Worm (Caenorhabditis elegans) whole organism, young adult: ENCODE data around the gene ran-3.

Source experiments
- B0336.3 ChIP-seq: fragments of 200-800 bp; sonication (Bioruptor generic); IDR thresholded peaks from 2 replicates; pipeline ENCODE4 v1.3.6; 2022; ENCODE audit warnings: missing genetic modification characterization, missing compliant biosample characterization
- C17E4.6 ChIP-seq: fragments of 200-800 bp; sonication (Bioruptor generic); IDR thresholded peaks from 2 replicates; pipeline ENCODE4 v1.3.6; 2022; ENCODE audit warnings: missing genetic modification reagents, missing genetic modification characterization, missing compliant biosample characterization
- F10E7.11 ChIP-seq: sonication (generic microtip); optimal IDR thresholded peaks from 2 replicates; lab custom pipeline; 2017; ENCODE audit warnings: mild to moderate bottlenecking, missing genetic modification characterization, moderate library complexity, missing compliant biosample characterization
- F22D6.2 ChIP-seq: sonication (generic microtip); optimal IDR thresholded peaks from 2 replicates; lab custom pipeline; 2016; ENCODE audit warnings: mild to moderate bottlenecking, missing genetic modification characterization, missing compliant biosample characterization
- F33H1.4 ChIP-seq: fragments of 200-800 bp; sonication (Bioruptor generic); IDR thresholded peaks from 2 replicates; pipeline ENCODE4 v1.3.6; 2022; ENCODE audit warnings: missing genetic modification reagents, missing genetic modification characterization, missing compliant biosample characterization
- F52B5.7 ChIP-seq: sonication (generic microtip); optimal IDR thresholded peaks from 2 replicates; lab custom pipeline; 2016; ENCODE audit warnings: mild to moderate bottlenecking, missing genetic modification characterization, missing compliant biosample characterization
- T26A5.8 ChIP-seq: sonication (generic microtip); optimal IDR thresholded peaks from 2 replicates; lab custom pipeline; 2016; ENCODE audit warnings: missing genetic modification characterization, missing compliant biosample characterization
- Y53G8AR.9 ChIP-seq: fragments of 200-800 bp; sonication (Bioruptor generic); conservative IDR thresholded peaks from 2 replicates; pipeline ENCODE4 v1.3.6; 2022; ENCODE audit warnings: missing genetic modification reagents, missing genetic modification characterization, missing compliant biosample characterization
- Y95B8A.8 ChIP-seq: fragments of 200-800 bp; sonication (Bioruptor generic); IDR thresholded peaks from 2 replicates; pipeline ENCODE4 v1.3.6; 2022; ENCODE audit warnings: missing genetic modification reagents, missing genetic modification characterization, missing compliant biosample characterization
- aptf-3 ChIP-seq: fragments of 200-800 bp; sonication (Bioruptor generic); IDR thresholded peaks from 2 replicates; pipeline ENCODE4 v1.3.6; 2022; ENCODE audit warnings: missing genetic modification characterization, missing compliant biosample characterization
- athp-1 ChIP-seq: sonication (generic microtip); optimal IDR thresholded peaks from 2 replicates; lab custom pipeline; 2017; ENCODE audit warnings: mild to moderate bottlenecking, missing genetic modification characterization, missing compliant biosample characterization
- bed-1 ChIP-seq: fragments of 200-800 bp; sonication (Bioruptor generic); IDR thresholded peaks from 2 replicates; pipeline ENCODE4 v1.3.6; 2022; ENCODE audit warnings: missing genetic modification reagents, missing genetic modification characterization, missing compliant biosample characterization
- bed-2 ChIP-seq: fragments of 200-800 bp; sonication (Bioruptor generic); IDR thresholded peaks from 2 replicates; pipeline ENCODE4 v1.3.6; 2022; ENCODE audit warnings: missing genetic modification reagents, missing genetic modification characterization, missing compliant biosample characterization
- ccch-3 ChIP-seq: fragments of 200-800 bp; sonication (Bioruptor generic); optimal IDR thresholded peaks from 2 replicates; lab custom pipeline; 2018; ENCODE audit warnings: mild to moderate bottlenecking, missing genetic modification characterization, missing compliant biosample characterization
- cebp-1 ChIP-seq, 2 experiments: fragments of 200-800 bp in 1 of 2; sonication (Bioruptor generic) in 1 of 2; sonication (generic microtip) in 1 of 2; IDR thresholded peaks in 1 of 2; optimal IDR thresholded peaks in 1 of 2; 2 replicates each; pipeline versions ENCODE4 v1.3.6 to Lab custom; 2017 to 2022; ENCODE audit warnings: missing compliant biosample characterization in 2 of 2, missing genetic modification characterization in 2 of 2, mild to moderate bottlenecking in 1 of 2, missing genetic modification reagents in 1 of 2, moderate library complexity in 1 of 2
- ceh-27 ChIP-seq: fragments of 200-800 bp; sonication (Bioruptor generic); optimal IDR thresholded peaks from 2 replicates; lab custom pipeline; 2018; ENCODE audit warnings: mild to moderate bottlenecking, missing genetic modification characterization, moderate library complexity, missing compliant biosample characterization
- ceh-40 ChIP-seq: fragments of 200-800 bp; sonication (Bioruptor generic); IDR thresholded peaks from 2 replicates; pipeline ENCODE4 v1.3.6; 2022; ENCODE audit warnings: missing genetic modification characterization, missing compliant biosample characterization
- ceh-58 ChIP-seq: fragments of 200-800 bp; sonication (Bioruptor generic); IDR thresholded peaks from 2 replicates; pipeline ENCODE4 v1.3.6; 2022; ENCODE audit warnings: missing genetic modification characterization, missing compliant biosample characterization
- ceh-79 ChIP-seq: sonication (generic microtip); optimal IDR thresholded peaks from 2 replicates; lab custom pipeline; 2017; ENCODE audit warnings: mild to moderate bottlenecking, missing genetic modification characterization, missing compliant biosample characterization
- dpff-1 ChIP-seq: sonication (generic microtip); optimal IDR thresholded peaks from 2 replicates; lab custom pipeline; 2017; ENCODE audit warnings: mild to moderate bottlenecking, missing genetic modification characterization, missing compliant biosample characterization
- efl-1 ChIP-seq: fragments of 150-350 bp; optimal IDR thresholded peaks from 2 replicates; lab custom pipeline; 2014; ENCODE audit warnings: missing biosample characterization, missing genetic modification reagents, missing genetic modification characterization
- egl-44 ChIP-seq: fragments of 200-800 bp; sonication (Bioruptor generic); IDR thresholded peaks from 2 replicates; pipeline ENCODE4 v1.3.6; 2022; ENCODE audit warnings: missing genetic modification reagents, missing genetic modification characterization, missing compliant biosample characterization
- ekl-4 ChIP-seq: fragments of 200-800 bp; sonication (Bioruptor generic); IDR thresholded peaks from 2 replicates; pipeline ENCODE4 v1.3.6; 2022; ENCODE audit warnings: missing genetic modification reagents, missing genetic modification characterization, missing compliant biosample characterization
- ets-4 ChIP-seq: fragments of 200-800 bp; sonication (Bioruptor generic); optimal IDR thresholded peaks from 2 replicates; lab custom pipeline; 2018; ENCODE audit warnings: mild to moderate bottlenecking, missing genetic modification characterization, missing compliant biosample characterization
- fkh-3 ChIP-seq: sonication (generic microtip); optimal IDR thresholded peaks from 2 replicates; lab custom pipeline; 2016; ENCODE audit warnings: mild to moderate bottlenecking, missing genetic modification characterization, missing compliant biosample characterization
- hrde-1 ChIP-seq: sonication (generic microtip); optimal IDR thresholded peaks from 2 replicates; lab custom pipeline; 2016; ENCODE audit warnings: missing genetic modification characterization, mild to moderate bottlenecking, missing compliant biosample characterization, moderate library complexity, missing genotype, missing genetic modification reagents, borderline replicate concordance
- lin-26 ChIP-seq: fragments of 200-800 bp; sonication (Bioruptor generic); IDR thresholded peaks from 2 replicates; pipeline ENCODE4 v1.3.6; 2022; ENCODE audit warnings: missing genetic modification reagents, missing genetic modification characterization, missing compliant biosample characterization
- lir-1 ChIP-seq: fragments of 200-800 bp; sonication (Bioruptor generic); conservative IDR thresholded peaks from 2 replicates; pipeline ENCODE4 v1.3.6; 2022; ENCODE audit warnings: missing genetic modification reagents, missing genetic modification characterization, missing compliant biosample characterization
- lsl-1 ChIP-seq: fragments of 200-800 bp; sonication (Bioruptor generic); optimal IDR thresholded peaks from 2 replicates; lab custom pipeline; 2018; ENCODE audit warnings: mild to moderate bottlenecking, missing genetic modification characterization, moderate library complexity, missing compliant biosample characterization
- madf-10 ChIP-seq: sonication (generic microtip); optimal IDR thresholded peaks from 2 replicates; lab custom pipeline; 2016; ENCODE audit warnings: mild to moderate bottlenecking, missing genetic modification characterization, missing compliant biosample characterization
- madf-8 ChIP-seq: fragments of 200-800 bp; sonication (Bioruptor generic); conservative IDR thresholded peaks from 2 replicates; pipeline ENCODE4 v1.3.6; 2022; ENCODE audit warnings: missing genetic modification reagents, missing genetic modification characterization, missing compliant biosample characterization
- mcd-1 ChIP-seq: fragments of 200-800 bp; sonication (Bioruptor generic); IDR thresholded peaks from 2 replicates; pipeline ENCODE4 v1.3.6; 2022; ENCODE audit warnings: missing genetic modification reagents, missing genetic modification characterization, missing compliant biosample characterization
- nfya-1 ChIP-seq: sonication (generic microtip); optimal IDR thresholded peaks from 2 replicates; lab custom pipeline; 2017; ENCODE audit warnings: antibody characterized with exemption, missing compliant biosample characterization, missing genetic modification characterization, borderline replicate concordance; ENCODE audit not compliant: insufficient read depth
- nhr-179 ChIP-seq: sonication (generic microtip); optimal IDR thresholded peaks from 2 replicates; lab custom pipeline; 2016; ENCODE audit warnings: mild to moderate bottlenecking, missing genetic modification characterization, missing compliant biosample characterization
- pbrm-1 ChIP-seq: fragments of 200-800 bp; sonication (Bioruptor generic); IDR thresholded peaks from 2 replicates; pipeline ENCODE4 v1.3.6; 2022; ENCODE audit warnings: missing genetic modification reagents, missing genetic modification characterization, missing compliant biosample characterization
- pha-4 ChIP-seq: fragments of 150-350 bp; sonication (generic microtip); optimal IDR thresholded peaks from 2 replicates; lab custom pipeline; 2014; ENCODE audit warnings: missing biosample characterization, missing genetic modification reagents, missing genetic modification characterization
- rcor-1 ChIP-seq: fragments of 200-800 bp; sonication (Bioruptor generic); IDR thresholded peaks from 2 replicates; pipeline ENCODE4 v1.3.6; 2022; ENCODE audit warnings: missing genetic modification reagents, missing genetic modification characterization, missing compliant biosample characterization
- rec-8 ChIP-seq, 2 experiments: sonication (generic microtip); optimal IDR thresholded peaks; 2 replicates each; lab custom pipeline; 2016; ENCODE audit warnings: mild to moderate bottlenecking in 2 of 2, missing genetic modification characterization in 2 of 2, missing genetic modification reagents in 2 of 2, missing genotype in 2 of 2, missing biosample characterization in 1 of 2, missing compliant biosample characterization in 1 of 2, moderate library complexity in 1 of 2
- repo-1 ChIP-seq: sonication (generic microtip); optimal IDR thresholded peaks from 2 replicates; lab custom pipeline; 2017; ENCODE audit warnings: mild to moderate bottlenecking, missing genetic modification characterization, missing compliant biosample characterization
- snpc-1.1 ChIP-seq: sonication (generic microtip); optimal IDR thresholded peaks from 2 replicates; lab custom pipeline; 2017; ENCODE audit warnings: missing genetic modification characterization, mild to moderate bottlenecking, missing compliant biosample characterization, antibody characterized with exemption, moderate library complexity, missing genotype, missing genetic modification reagents; ENCODE audit not compliant: insufficient read depth
- snpc-4 ChIP-seq, 5 experiments: fragments of 150-350 bp in 1 of 5; sonication (generic microtip) in 4 of 5; optimal IDR thresholded peaks; 2 replicates each; lab custom pipeline; 2014 to 2018; ENCODE audit warnings: missing genetic modification characterization in 5 of 5, missing biosample characterization in 3 of 5, antibody characterized with exemption in 2 of 5, mild to moderate bottlenecking in 2 of 5, missing compliant biosample characterization in 2 of 5, missing genotype in 2 of 5, moderate library complexity in 2 of 5, missing genetic modification reagents in 1 of 5
- tbx-9 ChIP-seq: sonication (generic microtip); optimal IDR thresholded peaks from 2 replicates; lab custom pipeline; 2016; ENCODE audit warnings: borderline replicate concordance, missing genetic modification characterization, inconsistent platforms, missing compliant biosample characterization
- xnd-1 ChIP-seq: sonication (generic microtip); optimal IDR thresholded peaks from 2 replicates; lab custom pipeline; 2016; ENCODE audit warnings: missing genotype, missing genetic modification reagents, missing genetic modification characterization, missing compliant biosample characterization
- ztf-25 ChIP-seq: fragments of 200-800 bp; sonication (Bioruptor generic); IDR thresholded peaks from 2 replicates; pipeline ENCODE4 v1.3.6; 2022; ENCODE audit warnings: missing genetic modification reagents, missing genetic modification characterization, missing compliant biosample characterization
- ztf-26 ChIP-seq: sonication (generic microtip); optimal IDR thresholded peaks from 2 replicates; lab custom pipeline; 2017; ENCODE audit warnings: missing genetic modification characterization, missing compliant biosample characterization
- ztf-3 ChIP-seq: fragments of 200-800 bp; sonication (Bioruptor generic); optimal IDR thresholded peaks from 2 replicates; lab custom pipeline; 2018; ENCODE audit warnings: mild to moderate bottlenecking, missing genetic modification characterization, missing compliant biosample characterization
- ztf-6 ChIP-seq: fragments of 200-800 bp; sonication (Bioruptor generic); IDR thresholded peaks from 2 replicates; pipeline ENCODE4 v1.3.6; 2022; ENCODE audit warnings: missing genetic modification reagents, missing genetic modification characterization, missing compliant biosample characterization

The ran-3 gene

ce11 chrII:8328820-8329339 is 4.0 kb upstream of the ran-3 start, which contains the start of gene hel-1:
Gene hel-1, minus strand, starts transcription at chrII:8328870.
- no peak for TF ChIP-seq rec-8 (tag; optimal IDR thresholded peaks at IDR 0.05; lab: Kevin White, UChicago)
- no peak for TF ChIP-seq ceh-58 (GFP tag; lab: Robert Waterston, UW)
- no peak for TF ChIP-seq T26A5.8
- TF ChIP-seq hrde-1 (tag; lab: Kevin White, UChicago), result no peak
- no peak for TF ChIP-seq F52B5.7 (tag; lab: Kevin White, UChicago)
- TF ChIP-seq repo-1 (tag; lab: Kevin White, UChicago), result no peak
- no peak for TF ChIP-seq egl-44 (GFP tag; lab: Robert Waterston, UW)
- TF ChIP-seq ztf-6 (GFP tag; lab: Robert Waterston, UW), result no peak
- TF ChIP-seq lsl-1, result peak; percentile 51
- no peak for TF ChIP-seq pha-4 (tag; lab: Kevin White, UChicago)
- peak; percentile 68 for TF ChIP-seq madf-8 (GFP tag; lab: Robert Waterston, UW)
- no peak for TF ChIP-seq athp-1 (tag; lab: Kevin White, UChicago)
- no peak for TF ChIP-seq snpc-1.1 (tag; lab: Kevin White, UChicago)
- no peak for TF ChIP-seq tbx-9
- TF ChIP-seq rcor-1 (GFP tag; lab: Robert Waterston, UW), result peak; percentile 46; the same call in 1 of the 2 replicates
- no peak for TF ChIP-seq lin-26 (GFP tag; lab: Robert Waterston, UW)
- TF ChIP-seq ceh-79 (tag; lab: Kevin White, UChicago), result no peak
- TF ChIP-seq dpff-1 (tag; lab: Kevin White, UChicago), result no peak
- TF ChIP-seq cebp-1 (GFP tag; IDR thresholded peaks at IDR 0.05; lab: Robert Waterston, UW), result no peak
- no peak for TF ChIP-seq cebp-1 (tag; optimal IDR thresholded peaks at IDR 0.05; lab: Kevin White, UChicago)
- no peak for TF ChIP-seq C17E4.6
- TF ChIP-seq xnd-1 (tag; lab: Kevin White, UChicago), result peak; percentile 61
- peak; percentile 79 for TF ChIP-seq ceh-27 (GFP tag; lab: Kevin White, UChicago)
- TF ChIP-seq aptf-3 (GFP tag; lab: Robert Waterston, UW), result no peak
- no peak for TF ChIP-seq pbrm-1 (GFP tag; lab: Robert Waterston, UW)
- TF ChIP-seq efl-1 (GFP tag; lab: Kevin White, UChicago), result peak; percentile 91
- TF ChIP-seq ceh-40 (GFP tag; lab: Robert Waterston, UW), result no peak
- TF ChIP-seq ztf-26, result no peak
- TF ChIP-seq ekl-4 (GFP tag; lab: Robert Waterston, UW), result peak; percentile 83
- peak; percentile 91 for TF ChIP-seq F33H1.4
- TF ChIP-seq ztf-3 (GFP tag; lab: Kevin White, UChicago), result no peak
- TF ChIP-seq ets-4, result no peak
- TF ChIP-seq madf-10 (tag; lab: Kevin White, UChicago), result peak; percentile 61
- TF ChIP-seq Y95B8A.8, result 0 out of 2 replicates have a peak, but pooled peaks have one; percentile 46
- no peak for TF ChIP-seq snpc-4 (GFP tag; optimal IDR thresholded peaks at IDR 0.05; lab: Kevin White, UChicago)
- no peak for TF ChIP-seq snpc-4 (tag; optimal IDR thresholded peaks at IDR 0.05; lab: Kevin White, UChicago)
- no peak for TF ChIP-seq bed-2
- TF ChIP-seq F10E7.11 (tag; lab: Kevin White, UChicago), result no peak
- TF ChIP-seq fkh-3 (tag; lab: Kevin White, UChicago), result no peak
- TF ChIP-seq ccch-3 (GFP tag; lab: Kevin White, UChicago), result no peak
- TF ChIP-seq nfya-1, result no peak
- TF ChIP-seq F22D6.2 (tag; lab: Kevin White, UChicago), result no peak
- TF ChIP-seq lir-1 (GFP tag; lab: Robert Waterston, UW), result 0 out of 2 replicates have a peak, but pooled peaks have one; percentile 26
- TF ChIP-seq ztf-25 (GFP tag; lab: Robert Waterston, UW), result no peak
- no peak for TF ChIP-seq nhr-179 (tag; lab: Kevin White, UChicago)
- TF ChIP-seq mcd-1 (GFP tag; lab: Robert Waterston, UW), result no peak
- TF ChIP-seq bed-1 (GFP tag; lab: Robert Waterston, UW), result no peak
- TF ChIP-seq Y53G8AR.9 (GFP tag; lab: Robert Waterston, UW), result peak; percentile 53; the same call in 1 of the 2 replicates
- TF ChIP-seq B0336.3, result no peak
